Fruit fly (Drosophila melanogaster): Measurements from ENCODE around the gene CG31279.

The CG31279 gene

DNA sequence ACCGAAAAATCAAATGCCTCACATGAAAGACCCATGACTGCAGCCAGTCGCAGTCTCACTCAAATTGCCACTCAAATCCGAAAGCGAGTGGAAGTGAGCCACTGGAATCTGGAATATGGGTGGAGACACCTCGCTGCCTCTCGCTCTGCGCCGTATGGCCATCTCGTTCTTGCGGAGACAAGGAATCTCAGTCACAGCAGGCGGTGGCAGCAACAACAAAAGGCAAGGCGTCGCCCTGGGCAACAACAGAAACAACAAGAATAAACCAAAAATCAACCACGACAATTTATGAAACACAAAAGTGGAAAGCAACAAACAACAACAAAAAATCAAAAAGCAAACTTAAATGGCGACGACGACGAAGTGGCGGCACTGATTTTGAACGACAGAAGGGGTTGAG lies 7.2 kb upstream of the CG31279 start (continued):
- TF ChIP-seq B-H1 (GFP tag; IDR thresholded peaks at IDR 0.05) (no peak), zen (tag; optimal IDR thresholded peaks at IDR 0.05) (no peak), CG8924 (tag; optimal IDR thresholded peaks at IDR 0.05) (peak; percentile 23), crol (GFP tag; IDR thresholded peaks at IDR 0.05) (0 out of 2 replicates have a peak, but pooled peaks have one; percentile 19), TFAM (GFP tag; optimal IDR thresholded peaks at IDR 0.05) (no peak), tup (GFP tag; optimal IDR thresholded peaks at IDR 0.05) (no peak), lola (GFP tag; optimal IDR thresholded peaks at IDR 0.05) (no peak), CG5245 (GFP tag; optimal IDR thresholded peaks at IDR 0.05) (no peak), ranshi (GFP tag; IDR thresholded peaks at IDR 0.05) (no peak), knrl (GFP tag; IDR thresholded peaks at IDR 0.05; ENCODE audit: partially characterized antibody) (0 out of 3 replicates have a peak, but pooled peaks have one; percentile 20), pros (GFP tag; optimal IDR thresholded peaks at IDR 0.05) (peak; percentile 74), Opbp (GFP tag; IDR thresholded peaks at IDR 0.05; ENCODE audit: partially characterized antibody) (0 out of 3 replicates have a peak, but pooled peaks have one; percentile 30), Bgb (GFP tag; IDR thresholded peaks at IDR 0.05; ENCODE audit: partially characterized antibody) (peak; percentile 35; the same call in 1 of the 2 replicates), Nf-YC (tag; optimal IDR thresholded peaks at IDR 0.05) (peak; percentile 94), CG2712 (tag; optimal IDR thresholded peaks at IDR 0.05) (no peak), HLH3B (GFP tag; IDR thresholded peaks at IDR 0.05) (no peak), Nf-YB (GFP tag; optimal IDR thresholded peaks at IDR 0.05) (peak; percentile 93), chif (GFP tag; optimal IDR thresholded peaks at IDR 0.05) (no peak), Gug (GFP tag; IDR thresholded peaks at IDR 0.05) (no peak), eyg (GFP tag; optimal IDR thresholded peaks at IDR 0.05) (no peak), CG6689 (GFP tag; IDR thresholded peaks at IDR 0.05) (no peak), cg (GFP tag; optimal IDR thresholded peaks at IDR 0.05) (peak; percentile 27), CG12299 (tag; optimal IDR thresholded peaks at IDR 0.05) (no peak)

- TF ChIP-seq ewg (GFP tag; optimal IDR thresholded peaks at IDR 0.05): peak; percentile 84
- no peak for TF ChIP-seq pan (optimal IDR thresholded peaks at IDR 0.05)
- no peak for TF ChIP-seq pan (GFP tag; optimal IDR thresholded peaks at IDR 0.05 in 1 of 2, IDR thresholded peaks at IDR 0.05 in 1 of 2)
- TF ChIP-seq sc (optimal IDR thresholded peaks at IDR 0.05): no peak
- TF ChIP-seq sc (GFP tag; optimal IDR thresholded peaks at IDR 0.05): no peak
- TF ChIP-seq crol (GFP tag; IDR thresholded peaks at IDR 0.05): peak; percentile 31; the same call in 1 of the 2 replicates
- peak; percentile 78 for TF ChIP-seq z (GFP tag; IDR thresholded peaks at IDR 0.05)
- peak; percentile 84 for TF ChIP-seq Nf-YC (tag; optimal IDR thresholded peaks at IDR 0.05)
- peak; percentile 81 for TF ChIP-seq Nf-YB (GFP tag; optimal IDR thresholded peaks at IDR 0.05)
- peak; percentile 7 for TF ChIP-seq sens (GFP tag)
Measured at dm6 chr3R:16427520-16427919, 3.0 kb upstream of the CG31279 start.

dm6 chr3R:16431707-16432106 lies 1.2 kb downstream of the CG31279 start:
- TF ChIP-seq bab2 (GFP tag; optimal IDR thresholded peaks at IDR 0.05): no peak
- no peak for TF ChIP-seq Oaz (GFP tag; IDR thresholded peaks at IDR 0.05)
- peak in 1 of 2 experiments; percentile 21 for TF ChIP-seq bsh (GFP tag; optimal IDR thresholded peaks at IDR 0.05)
- peak; percentile 19 for TF ChIP-seq sqz (GFP tag; optimal IDR thresholded peaks at IDR 0.05)
- TF ChIP-seq kah (GFP tag; optimal IDR thresholded peaks at IDR 0.05): no peak
- peak; percentile 54 for TF ChIP-seq CG17359 (tag; optimal IDR thresholded peaks at IDR 0.05)
- no peak for TF ChIP-seq Gsc (GFP tag; IDR thresholded peaks at IDR 0.05)
- no peak for TF ChIP-seq CG14050 (GFP tag; IDR thresholded peaks at IDR 0.05)
- TF ChIP-seq dmrt99B (tag; optimal IDR thresholded peaks at IDR 0.05): no peak
- TF ChIP-seq CG4282 (GFP tag; optimal IDR thresholded peaks at IDR 0.05): peak; percentile 56
- TF ChIP-seq dati (GFP tag; IDR thresholded peaks at IDR 0.05): no peak
- TF ChIP-seq CG13296 (GFP tag; optimal IDR thresholded peaks at IDR 0.05): no peak
- peak; percentile 62 for TF ChIP-seq CG33213 (GFP tag; optimal IDR thresholded peaks at IDR 0.05)
- TF ChIP-seq CG13775 (GFP tag; optimal IDR thresholded peaks at IDR 0.05): no peak
- no peak for TF ChIP-seq Gug (GFP tag; IDR thresholded peaks at IDR 0.05)
- no peak for TF ChIP-seq TFAM (GFP tag; optimal IDR thresholded peaks at IDR 0.05)
- no peak for TF ChIP-seq CG11696 (GFP tag; IDR thresholded peaks at IDR 0.05)
- peak; percentile 29 for TF ChIP-seq tx (GFP tag; optimal IDR thresholded peaks at IDR 0.05)
- TF ChIP-seq CG5245 (GFP tag; optimal IDR thresholded peaks at IDR 0.05): peak; percentile 33
- TF ChIP-seq E2f2 (GFP tag; IDR thresholded peaks at IDR 0.05): peak; percentile 52; the same call in 1 of the 2 replicates
- TF ChIP-seq gem (tag; optimal IDR thresholded peaks at IDR 0.05): peak; percentile 10
- no peak for TF ChIP-seq Neu2 (GFP tag; optimal IDR thresholded peaks at IDR 0.05; ENCODE audit: borderline replicate concordance)

All from whole organism, embryonic.